Fruit fly (Drosophila melanogaster): ENCODE results near the gene Gbeta13F.
A peak's percentile ranks its signal among the peaks of the same experiment; 100 is the strongest.

The Gbeta13F gene

DNA sequence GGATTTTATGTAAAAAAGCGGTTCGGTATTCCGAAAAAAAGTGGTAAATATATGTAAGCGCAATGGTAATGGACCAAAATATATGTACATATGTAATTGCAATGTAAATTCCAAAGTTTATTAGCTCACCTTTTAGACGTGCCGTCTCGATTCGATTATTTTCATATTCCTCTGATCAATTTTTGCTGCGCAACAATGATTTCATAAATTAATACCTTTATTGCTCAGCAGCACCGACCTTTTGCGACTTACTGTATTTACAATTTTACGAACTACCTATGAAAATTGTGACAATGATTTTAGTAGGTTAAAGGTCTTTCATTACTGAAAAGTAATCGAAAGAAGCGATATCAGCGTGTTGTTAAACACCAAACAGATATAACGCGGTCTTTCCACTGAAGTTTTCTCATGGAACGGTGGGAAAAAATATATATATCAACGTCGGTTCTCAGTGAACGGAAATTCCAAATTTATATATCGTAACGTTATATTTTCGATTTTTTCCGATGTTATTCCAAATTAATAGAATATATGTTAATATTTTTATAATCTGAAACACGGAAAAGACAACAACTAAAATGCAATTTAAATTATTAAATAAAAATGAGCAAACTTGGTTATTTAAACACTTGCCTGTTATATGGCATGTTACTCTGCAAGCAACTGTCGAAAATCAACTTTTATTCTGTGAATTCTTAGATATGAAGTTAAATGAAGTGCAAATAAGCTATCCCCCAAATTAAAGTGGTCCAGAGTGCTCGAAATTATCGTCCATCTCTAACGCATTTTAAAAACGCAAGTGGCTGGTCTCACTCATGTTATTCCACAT lies 30.1 kb downstream of the Gbeta13F start, which contains the start of the genes MSBP and CG15916 (continued):
- TF ChIP-seq Trl (optimal IDR thresholded peaks at IDR 0.05) (no peak), Trl (GFP tag; optimal IDR thresholded peaks at IDR 0.05) (no peak), ERR (GFP tag; optimal IDR thresholded peaks at IDR 0.05) (no peak), CG3281 (GFP tag; optimal IDR thresholded peaks at IDR 0.05) (no peak), onecut (GFP tag; IDR thresholded peaks at IDR 0.05) (no peak), z (GFP tag; IDR thresholded peaks at IDR 0.05) (no peak), prd (optimal IDR thresholded peaks at IDR 0.05) (no peak), prd (GFP tag; IDR thresholded peaks at IDR 0.05) (no peak), zen (tag; optimal IDR thresholded peaks at IDR 0.05) (peak; percentile 9), CG30020 (tag; optimal IDR thresholded peaks at IDR 0.05) (peak; percentile 98), HLHmδ (GFP tag; optimal IDR thresholded peaks at IDR 0.05) (no peak), ATbp (GFP tag; optimal IDR thresholded peaks at IDR 0.05) (no peak), sima (GFP tag; optimal IDR thresholded peaks at IDR 0.05) (no peak), nerfin-2 (GFP tag; IDR thresholded peaks at IDR 0.05; ENCODE audit: partially characterized antibody) (no peak), Asciz (GFP tag; optimal IDR thresholded peaks at IDR 0.05) (no peak), NFAT (GFP tag; IDR thresholded peaks at IDR 0.05) (no peak), Dp (GFP tag; optimal IDR thresholded peaks at IDR 0.05) (no peak), da (GFP tag; optimal IDR thresholded peaks at IDR 0.05) (no peak), inv (GFP tag; IDR thresholded peaks at IDR 0.05; ENCODE audit: partially characterized antibody) (no peak), Lhr (GFP tag; optimal IDR thresholded peaks at IDR 0.05) (peak; percentile 29), aop (GFP tag; IDR thresholded peaks at IDR 0.05) (no peak), CG13894 (tag; optimal IDR thresholded peaks at IDR 0.05) (no peak), Sin3A (optimal IDR thresholded peaks at IDR 0.05) (no peak), insv (GFP tag; optimal IDR thresholded peaks at IDR 0.05) (no peak), Camta (GFP tag; optimal IDR thresholded peaks at IDR 0.05) (no peak), caup (GFP tag; optimal IDR thresholded peaks at IDR 0.05; ENCODE audit: severe bottlenecking) (no peak), lilli (GFP tag; optimal IDR thresholded peaks at IDR 0.05) (peak; percentile 7), CG12659 (GFP tag; optimal IDR thresholded peaks at IDR 0.05) (peak; percentile 46), zfh1 (GFP tag; IDR thresholded peaks at IDR 0.05) (no peak), CG6654 (GFP tag; optimal IDR thresholded peaks at IDR 0.05) (no peak), gfzf (GFP tag; optimal IDR thresholded peaks at IDR 0.05) (peak; percentile 59), lab (GFP tag; optimal IDR thresholded peaks at IDR 0.05) (no peak), CG8388 (GFP tag; optimal IDR thresholded peaks at IDR 0.05) (peak; percentile 3), repo (GFP tag; optimal IDR thresholded peaks at IDR 0.05) (no peak), CG8765 (GFP tag; IDR thresholded peaks at IDR 0.05) (no peak), knrl (GFP tag; IDR thresholded peaks at IDR 0.05; ENCODE audit: partially characterized antibody) (0 out of 3 replicates have a peak, but pooled peaks have one; percentile 21), gsb-n (tag; optimal IDR thresholded peaks at IDR 0.05) (no peak), h (optimal IDR thresholded peaks at IDR 0.05) (no peak), Fer3 (tag; optimal IDR thresholded peaks at IDR 0.05) (no peak), CG18476 (GFP tag; optimal IDR thresholded peaks at IDR 0.05) (no peak), CG2120 (GFP tag; optimal IDR thresholded peaks at IDR 0.05) (peak; percentile 41), unc-4 (GFP tag; IDR thresholded peaks at IDR 0.05; ENCODE audit: partially characterized antibody) (no peak), Hmx (GFP tag; optimal IDR thresholded peaks at IDR 0.05) (no peak), CG10147 (GFP tag; optimal IDR thresholded peaks at IDR 0.05) (no peak), gem (tag; optimal IDR thresholded peaks at IDR 0.05) (peak; percentile 62), CG6813 (GFP tag; optimal IDR thresholded peaks at IDR 0.05) (no peak), CG8944 (GFP tag; optimal IDR thresholded peaks at IDR 0.05) (no peak), row (GFP tag; IDR thresholded peaks at IDR 0.05) (peak; percentile 64), CG13287 (GFP tag; IDR thresholded peaks at IDR 0.05; ENCODE audit: partially characterized antibody) (peak; percentile 13; the same call in 1 of the 2 replicates), CG32532 (GFP tag; IDR thresholded peaks at IDR 0.05) (no peak)

Measured in whole organism, embryonic.